ENCODE assay signal across 4 worm cellular contexts in genomic region chrIV:6097040-6097928, ce11.
TF ChIP-seq lines count a peak whose summit lies in the region.

No protein-coding gene starts in this region.

TF ChIP-seq in whole organism, L2 larva, 48 proteins besides CTCF, POLR2A, EP300 and RAD21 (continues in another document):
- TF ChIP-seq gmeb-1 (tag; optimal IDR thresholded peaks at IDR 0.05; lab: Kevin White, UChicago) (peak; percentile 57), mab-5 (tag; optimal IDR thresholded peaks at IDR 0.05; lab: Kevin White, UChicago) (peak; percentile 25), sem-4 (tag; optimal IDR thresholded peaks at IDR 0.05; lab: Kevin White, UChicago) (peak; percentile 89), nhr-23 (tag; optimal IDR thresholded peaks at IDR 0.05; lab: Kevin White, UChicago) (no peak), nhr-11 (tag; optimal IDR thresholded peaks at IDR 0.05; lab: Kevin White, UChicago) (peak; percentile 14), zag-1 (tag; optimal IDR thresholded peaks at IDR 0.05; lab: Kevin White, UChicago) (peak; percentile 80), unc-55 (GFP tag; optimal IDR thresholded peaks at IDR 0.05; lab: Kevin White, UChicago) (peak; percentile 82), unc-39 (tag; optimal IDR thresholded peaks at IDR 0.05; lab: Kevin White, UChicago) (no peak), egl-27 (tag; optimal IDR thresholded peaks at IDR 0.05; lab: Kevin White, UChicago) (peak; percentile 75), nhr-21 (tag; optimal IDR thresholded peaks at IDR 0.05; lab: Kevin White, UChicago) (peak; percentile 92), ama-1 (optimal IDR thresholded peaks at IDR 0.05; lab: Kevin White, UChicago) (no peak), aly-2 (tag; optimal IDR thresholded peaks at IDR 0.05; lab: Kevin White, UChicago) (no peak), unc-62 (GFP tag; optimal IDR thresholded peaks at IDR 0.05; lab: Kevin White, UChicago) (no peak), fos-1 (tag; optimal IDR thresholded peaks at IDR 0.05; lab: Kevin White, UChicago) (peak; percentile 83), crh-2 (tag; optimal IDR thresholded peaks at IDR 0.05; lab: Kevin White, UChicago) (peak; percentile 72), mdl-1 (tag; optimal IDR thresholded peaks at IDR 0.05; lab: Kevin White, UChicago) (peak; percentile 44 to 59), ztf-4 (tag; optimal IDR thresholded peaks at IDR 0.05; lab: Kevin White, UChicago) (peak; percentile 46), R02D3.7 (tag; optimal IDR thresholded peaks at IDR 0.05; lab: Kevin White, UChicago) (no peak), lsy-2 (tag; optimal IDR thresholded peaks at IDR 0.05; lab: Kevin White, UChicago) (peak in 1 of 2 experiments; percentile 66), nhr-6 (tag; optimal IDR thresholded peaks at IDR 0.05; lab: Kevin White, UChicago) (peak; percentile 70), sma-9 (GFP tag; optimal IDR thresholded peaks at IDR 0.05; lab: Kevin White, UChicago) (peak; percentile 92), sma-9 (tag; optimal IDR thresholded peaks at IDR 0.05; lab: Kevin White, UChicago) (peak; percentile 77), skn-1 (tag; optimal IDR thresholded peaks at IDR 0.05; lab: Kevin White, UChicago) (no peak)

TF ChIP-seq in whole organism, L4 larva, 104 proteins besides CTCF, POLR2A, EP300 and RAD21 (continues in another document):
- TF ChIP-seq ZK546.5 (tag; optimal IDR thresholded peaks at IDR 0.05; lab: Kevin White, UChicago): no peak
- peak; percentile 47 for TF ChIP-seq T26A8.4 (GFP tag; IDR thresholded peaks at IDR 0.05; lab: Robert Waterston, UW)
- no peak for TF ChIP-seq lim-7 (GFP tag; IDR thresholded peaks at IDR 0.05; lab: Robert Waterston, UW)
- peak; percentile 39 for TF ChIP-seq lin-13 (GFP tag; optimal IDR thresholded peaks at IDR 0.05; lab: Kevin White, UChicago)
- TF ChIP-seq lin-1 (GFP tag; IDR thresholded peaks at IDR 0.05; lab: Robert Waterston, UW): peak; percentile 86
- peak; percentile 78 for TF ChIP-seq rbr-2 (tag; optimal IDR thresholded peaks at IDR 0.05; lab: Kevin White, UChicago)
- peak; percentile 69 for TF ChIP-seq dve-1 (tag; optimal IDR thresholded peaks at IDR 0.05; lab: Kevin White, UChicago; ENCODE audit: insufficient read depth)
- peak; percentile 27 for TF ChIP-seq F37D6.2 (tag; optimal IDR thresholded peaks at IDR 0.05; lab: Kevin White, UChicago)
- no peak for TF ChIP-seq Y75B8A.6 (GFP tag; IDR thresholded peaks at IDR 0.05; lab: Robert Waterston, UW)
- TF ChIP-seq mep-1 (tag; optimal IDR thresholded peaks at IDR 0.05; lab: Kevin White, UChicago): peak; percentile 88
- TF ChIP-seq nhr-76 (tag; optimal IDR thresholded peaks at IDR 0.05; lab: Kevin White, UChicago): no peak
- TF ChIP-seq zip-2 (tag; optimal IDR thresholded peaks at IDR 0.05; lab: Kevin White, UChicago): no peak
- TF ChIP-seq daf-8 (GFP tag; IDR thresholded peaks at IDR 0.05; lab: Robert Waterston, UW): no peak
- no peak for TF ChIP-seq F49E8.2 (tag; optimal IDR thresholded peaks at IDR 0.05; lab: Kevin White, UChicago; ENCODE audit: borderline replicate concordance)
- no peak for TF ChIP-seq fos-1 (tag; optimal IDR thresholded peaks at IDR 0.05; lab: Kevin White, UChicago)
- TF ChIP-seq nhr-6 (tag; optimal IDR thresholded peaks at IDR 0.05; lab: Kevin White, UChicago): peak; percentile 65
- TF ChIP-seq dmd-9 (GFP tag; IDR thresholded peaks at IDR 0.05; lab: Robert Waterston, UW): no peak
- TF ChIP-seq spr-1 (tag; optimal IDR thresholded peaks at IDR 0.05; lab: Kevin White, UChicago): peak; percentile 76
- peak; percentile 65 for TF ChIP-seq nhr-102 (tag; optimal IDR thresholded peaks at IDR 0.05; lab: Kevin White, UChicago)
- no peak for TF ChIP-seq saeg-2 (GFP tag; IDR thresholded peaks at IDR 0.05; lab: Robert Waterston, UW)
- TF ChIP-seq lin-39 (tag; optimal IDR thresholded peaks at IDR 0.05; lab: Kevin White, UChicago): no peak
- peak; percentile 65 for TF ChIP-seq hlh-30 (tag; optimal IDR thresholded peaks at IDR 0.05; lab: Kevin White, UChicago; ENCODE audit: insufficient read depth)
- TF ChIP-seq nhr-237 (tag; optimal IDR thresholded peaks at IDR 0.05; lab: Kevin White, UChicago): no peak
- no peak for TF ChIP-seq skn-1 (tag; optimal IDR thresholded peaks at IDR 0.05; lab: Kevin White, UChicago)
- no peak for TF ChIP-seq madf-5 (GFP tag; IDR thresholded peaks at IDR 0.05; lab: Robert Waterston, UW)

TF ChIP-seq in whole organism, late embryonic, 69 proteins besides CTCF, POLR2A, EP300 and RAD21 (continues in another document):
- TF ChIP-seq K09A11.1 (tag; optimal IDR thresholded peaks at IDR 0.05; lab: Kevin White, UChicago; ENCODE audit: insufficient read depth) (peak; percentile 38), pat-9 (tag; optimal IDR thresholded peaks at IDR 0.05; lab: Kevin White, UChicago) (peak; percentile 26), ceh-9 (tag; optimal IDR thresholded peaks at IDR 0.05; lab: Kevin White, UChicago) (no peak), tbx-2 (tag; optimal IDR thresholded peaks at IDR 0.05; lab: Kevin White, UChicago) (peak; percentile 78), elt-2 (tag; optimal IDR thresholded peaks at IDR 0.05; lab: Kevin White, UChicago) (peak; percentile 46), sox-2 (GFP tag; IDR thresholded peaks at IDR 0.05; lab: Robert Waterston, UW) (peak; percentile 57), hlh-13 (GFP tag; optimal IDR thresholded peaks at IDR 0.05; lab: Kevin White, UChicago) (no peak), fkh-10 (GFP tag; optimal IDR thresholded peaks at IDR 0.05; lab: Kevin White, UChicago) (no peak), ceh-22 (tag; optimal IDR thresholded peaks at IDR 0.05; lab: Kevin White, UChicago) (peak; percentile 22), lin-11 (tag; optimal IDR thresholded peaks at IDR 0.05; lab: Kevin White, UChicago) (no peak), rnt-1 (tag; optimal IDR thresholded peaks at IDR 0.05; lab: Kevin White, UChicago) (peak; percentile 72), unc-86 (tag; optimal IDR thresholded peaks at IDR 0.05; lab: Kevin White, UChicago) (no peak), ceh-34 (tag; optimal IDR thresholded peaks at IDR 0.05; lab: Kevin White, UChicago) (peak; percentile 85), eyg-1 (tag; optimal IDR thresholded peaks at IDR 0.05; lab: Kevin White, UChicago) (peak; percentile 3), sdc-2 (tag; optimal IDR thresholded peaks at IDR 0.05; lab: Kevin White, UChicago) (peak; percentile 56), F13H6.1 (tag; optimal IDR thresholded peaks at IDR 0.05; lab: Kevin White, UChicago) (peak; percentile 65), elt-4 (tag; optimal IDR thresholded peaks at IDR 0.05; lab: Kevin White, UChicago) (no peak), dve-1 (tag; optimal IDR thresholded peaks at IDR 0.05; lab: Kevin White, UChicago) (no peak), T23F11.4 (GFP tag; optimal IDR thresholded peaks at IDR 0.05; lab: Kevin White, UChicago) (peak; percentile 43), ets-4 (tag; optimal IDR thresholded peaks at IDR 0.05; lab: Kevin White, UChicago) (peak; percentile 14), ceh-48 (tag; optimal IDR thresholded peaks at IDR 0.05; lab: Kevin White, UChicago) (no peak), ref-2 (tag; optimal IDR thresholded peaks at IDR 0.05; lab: Kevin White, UChicago) (peak; percentile 56), pros-1 (tag; optimal IDR thresholded peaks at IDR 0.05; lab: Kevin White, UChicago) (peak; percentile 45), nfya-1 (tag; optimal IDR thresholded peaks at IDR 0.05; lab: Kevin White, UChicago) (peak; percentile 73), ceh-2 (tag; optimal IDR thresholded peaks at IDR 0.05; lab: Kevin White, UChicago) (peak; percentile 6), ceh-31 (tag; optimal IDR thresholded peaks at IDR 0.05; lab: Kevin White, UChicago) (peak; percentile 84)

TF ChIP-seq in whole organism, mixed stage, embryonic, 35 proteins besides CTCF, POLR2A, EP300 and RAD21 (continues in another document):
- TF ChIP-seq sem-2 (GFP tag; optimal IDR thresholded peaks at IDR 0.05; lab: Kevin White, UChicago): peak; percentile 5
- peak; percentile 42 for TF ChIP-seq ces-1 (GFP tag; optimal IDR thresholded peaks at IDR 0.05; lab: Kevin White, UChicago)
- TF ChIP-seq ham-2 (GFP tag; optimal IDR thresholded peaks at IDR 0.05; lab: Kevin White, UChicago): no peak
- TF ChIP-seq nhr-237 (tag; optimal IDR thresholded peaks at IDR 0.05; lab: Kevin White, UChicago): peak; percentile 19
- TF ChIP-seq M03D4.4 (tag; optimal IDR thresholded peaks at IDR 0.05; lab: Kevin White, UChicago): peak; percentile 66
- peak; percentile 9 for TF ChIP-seq elt-1 (tag; optimal IDR thresholded peaks at IDR 0.05; lab: Kevin White, UChicago; ENCODE audit: borderline replicate concordance, insufficient read depth)
- no peak for TF ChIP-seq ztf-11 (tag; optimal IDR thresholded peaks at IDR 0.05; lab: Kevin White, UChicago)
- TF ChIP-seq unc-39 (tag; optimal IDR thresholded peaks at IDR 0.05; lab: Kevin White, UChicago): no peak
- peak; percentile 59 for TF ChIP-seq drap-1 (GFP tag; optimal IDR thresholded peaks at IDR 0.05; lab: Kevin White, UChicago)
- peak; percentile 57 for TF ChIP-seq hlh-1 (tag; optimal IDR thresholded peaks at IDR 0.05; lab: Kevin White, UChicago)
- TF ChIP-seq ceh-43 (GFP tag; optimal IDR thresholded peaks at IDR 0.05; lab: Kevin White, UChicago): no peak
- peak; percentile 73 for TF ChIP-seq sptf-1 (tag; optimal IDR thresholded peaks at IDR 0.05; lab: Kevin White, UChicago)
- TF ChIP-seq mep-1 (tag; optimal IDR thresholded peaks at IDR 0.05; lab: Kevin White, UChicago): peak; percentile 56
- no peak for TF ChIP-seq zip-8 (tag; optimal IDR thresholded peaks at IDR 0.05; lab: Kevin White, UChicago)
- no peak for TF ChIP-seq nhr-28 (tag; optimal IDR thresholded peaks at IDR 0.05; lab: Kevin White, UChicago)
- peak; percentile 52 for TF ChIP-seq mls-2 (tag; optimal IDR thresholded peaks at IDR 0.05; lab: Kevin White, UChicago)
- TF ChIP-seq tbx-8 (GFP tag; optimal IDR thresholded peaks at IDR 0.05; lab: Kevin White, UChicago): peak; percentile 69
- TF ChIP-seq lin-32 (GFP tag; optimal IDR thresholded peaks at IDR 0.05; lab: Kevin White, UChicago): no peak
- no peak for TF ChIP-seq lin-13 (tag; optimal IDR thresholded peaks at IDR 0.05; lab: Kevin White, UChicago)
- TF ChIP-seq bed-3 (GFP tag; optimal IDR thresholded peaks at IDR 0.05; lab: Kevin White, UChicago): no peak
- TF ChIP-seq unc-62 (GFP tag; optimal IDR thresholded peaks at IDR 0.05; lab: Kevin White, UChicago): peak; percentile 91
- TF ChIP-seq unc-120 (tag; optimal IDR thresholded peaks at IDR 0.05; lab: Kevin White, UChicago; ENCODE audit: poor library complexity, severe bottlenecking): peak; percentile 77
- TF ChIP-seq nhr-76 (tag; optimal IDR thresholded peaks at IDR 0.05; lab: Kevin White, UChicago): no peak
- TF ChIP-seq nhr-12 (tag; optimal IDR thresholded peaks at IDR 0.05; lab: Kevin White, UChicago): no peak
- no peak for TF ChIP-seq snpc-4 (tag; optimal IDR thresholded peaks at IDR 0.05; lab: Kevin White, UChicago)
- no peak for TF ChIP-seq elt-3 (tag; optimal IDR thresholded peaks at IDR 0.05; lab: Kevin White, UChicago)
- TF ChIP-seq ceh-39 (tag; optimal IDR thresholded peaks at IDR 0.05; lab: Kevin White, UChicago): no peak
- TF ChIP-seq nhr-2 (tag; optimal IDR thresholded peaks at IDR 0.05; lab: Kevin White, UChicago): peak; percentile 69
- no peak for TF ChIP-seq lsy-2 (tag; optimal IDR thresholded peaks at IDR 0.05; lab: Kevin White, UChicago)
- TF ChIP-seq blmp-1 (tag; optimal IDR thresholded peaks at IDR 0.05; lab: Kevin White, UChicago): peak; percentile 37
